Worm (Caenorhabditis elegans): ENCODE measurements around the gene jud-4.

DNA sequence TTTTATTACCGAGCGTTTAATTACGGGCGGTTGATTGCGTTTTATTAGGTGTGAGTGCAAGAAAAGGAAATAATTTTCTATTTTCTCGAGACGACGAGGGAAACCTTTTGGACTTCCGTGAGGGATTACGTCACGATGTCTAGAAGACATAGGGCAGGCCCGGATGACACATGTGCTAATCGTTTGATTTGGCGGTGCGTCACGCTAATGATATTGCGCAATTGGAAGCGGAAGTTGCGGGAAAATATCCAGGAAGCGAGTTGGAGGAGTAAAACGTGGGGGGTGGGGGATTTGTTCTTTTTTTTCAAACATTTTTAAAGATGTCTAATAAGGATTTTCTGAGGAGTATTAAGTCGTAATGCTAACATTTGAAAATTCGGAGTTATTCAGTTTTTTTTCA lies 19.3 kb upstream of the jud-4 start:
- TF ChIP-seq ceh-36 (tag; optimal IDR thresholded peaks at IDR 0.05) (no peak), hmg-4 (GFP tag; optimal IDR thresholded peaks at IDR 0.05) (no peak), B0310.2 (tag; optimal IDR thresholded peaks at IDR 0.05) (no peak), flt-1 (GFP tag; IDR thresholded peaks at IDR 0.05) (no peak), aly-1 (tag; optimal IDR thresholded peaks at IDR 0.05) (no peak), ama-1 (optimal IDR thresholded peaks at IDR 0.05) (no peak), sea-1 (GFP tag; conservative IDR thresholded peaks at IDR 0.05) (no peak), ceh-13 (GFP tag; optimal IDR thresholded peaks at IDR 0.05) (no peak), tbx-11 (GFP tag; IDR thresholded peaks at IDR 0.05) (no peak), scrt-1 (GFP tag; IDR thresholded peaks at IDR 0.05) (no peak), ets-7 (tag; optimal IDR thresholded peaks at IDR 0.05) (peak; percentile 55), hmbx-1 (tag; optimal IDR thresholded peaks at IDR 0.05) (no peak), tbx-37 (GFP tag; conservative IDR thresholded peaks at IDR 0.05) (no peak), pes-1 (GFP tag; IDR thresholded peaks at IDR 0.05) (no peak)
